Fruit fly (Drosophila melanogaster): ENCODE measurements around the gene Pfdn6.
A peak's percentile ranks its signal among the peaks of the same experiment; 100 is the strongest.

Pfdn6 gene

DNA sequence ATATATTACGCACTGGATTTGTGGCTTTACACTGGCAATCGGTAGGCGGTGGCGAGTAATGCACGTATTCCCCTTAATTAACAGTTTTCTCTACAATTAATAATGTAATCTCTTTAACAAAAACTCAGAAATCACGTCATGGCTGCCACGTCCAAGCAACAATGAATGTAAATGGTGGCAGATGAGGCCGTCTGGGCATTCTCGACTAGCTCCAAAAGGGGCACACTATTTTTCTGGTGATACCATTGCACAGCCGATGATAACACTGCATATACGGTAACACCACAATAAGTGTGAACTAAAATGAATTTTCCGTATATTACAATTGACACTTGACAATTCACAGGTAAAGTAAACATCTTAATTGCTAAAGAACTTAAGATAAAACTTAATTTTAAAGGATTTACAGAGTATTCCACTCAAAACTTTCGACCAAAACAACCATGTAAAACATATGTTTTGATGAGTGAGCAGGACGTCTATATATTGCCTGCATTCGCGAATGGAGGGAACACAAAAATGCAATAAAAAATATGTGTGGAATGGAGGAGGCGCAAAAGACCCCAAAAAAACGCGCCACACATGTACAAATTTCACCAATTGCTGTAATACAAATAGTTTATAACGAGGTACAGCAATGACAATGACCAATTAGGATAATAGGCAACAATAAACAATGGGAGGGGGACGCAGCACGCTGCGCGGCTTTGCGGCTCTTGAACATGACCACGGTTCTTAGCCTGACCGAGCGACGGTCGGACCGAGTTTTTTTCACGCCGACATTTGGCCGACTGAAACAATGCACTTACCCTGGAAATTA, 14.0 kb upstream of the Pfdn6 start (continued):
- TF ChIP-seq lov (optimal IDR thresholded peaks at IDR 0.05) (no peak), lov (GFP tag; IDR thresholded peaks at IDR 0.05) (no peak), CG7745 (tag; optimal IDR thresholded peaks at IDR 0.05) (no peak), gsb-n (tag; optimal IDR thresholded peaks at IDR 0.05) (no peak), CG2129 (GFP tag; IDR thresholded peaks at IDR 0.05; ENCODE audit: partially characterized antibody) (no peak), nom (GFP tag; optimal IDR thresholded peaks at IDR 0.05) (no peak), CG10565 (GFP tag; optimal IDR thresholded peaks at IDR 0.05) (no peak), dysf (GFP tag; IDR thresholded peaks at IDR 0.05) (no peak), Max (GFP tag; optimal IDR thresholded peaks at IDR 0.05) (no peak), ap (GFP tag; IDR thresholded peaks at IDR 0.05) (no peak), gem (tag; optimal IDR thresholded peaks at IDR 0.05) (no peak), Hey (tag; optimal IDR thresholded peaks at IDR 0.05) (no peak), Hmr (GFP tag; optimal IDR thresholded peaks at IDR 0.05) (peak; percentile 54), CG9437 (GFP tag; optimal IDR thresholded peaks at IDR 0.05) (no peak), CG14441 (GFP tag; IDR thresholded peaks at IDR 0.05) (no peak), CG3726 (GFP tag; IDR thresholded peaks at IDR 0.05) (no peak), Dll (GFP tag; IDR thresholded peaks at IDR 0.05; ENCODE audit: partially characterized antibody) (no peak), tna (GFP tag; IDR thresholded peaks at IDR 0.05; ENCODE audit: partially characterized antibody) (no peak), CG11456 (GFP tag; IDR thresholded peaks at IDR 0.05) (no peak), sisA (GFP tag; IDR thresholded peaks at IDR 0.05) (no peak), toy (GFP tag; IDR thresholded peaks at IDR 0.05) (no peak), Ptx1 (GFP tag; IDR thresholded peaks at IDR 0.05) (no peak), mirr (GFP tag; optimal IDR thresholded peaks at IDR 0.05) (peak; percentile 63), Jarid2 (GFP tag; optimal IDR thresholded peaks at IDR 0.05) (no peak), CG9215 (GFP tag; IDR thresholded peaks at IDR 0.05) (no peak), fru (optimal IDR thresholded peaks at IDR 0.05) (no peak), BEAF-32 (GFP tag; optimal IDR thresholded peaks at IDR 0.05) (peak; percentile 54), CG11085 (GFP tag; IDR thresholded peaks at IDR 0.05) (no peak), gt (GFP tag; IDR thresholded peaks at IDR 0.05) (no peak), NfI (GFP tag; optimal IDR thresholded peaks at IDR 0.05) (peak; percentile 36), Bdp1 (GFP tag; optimal IDR thresholded peaks at IDR 0.05) (no peak), CG10462 (GFP tag; optimal IDR thresholded peaks at IDR 0.05) (no peak), shn (GFP tag; optimal IDR thresholded peaks at IDR 0.05) (no peak), Antp (GFP tag; optimal IDR thresholded peaks at IDR 0.05) (no peak), sc (optimal IDR thresholded peaks at IDR 0.05) (no peak), sc (GFP tag; optimal IDR thresholded peaks at IDR 0.05) (no peak), ham (GFP tag; IDR thresholded peaks at IDR 0.05) (no peak), CG31365 (tag; optimal IDR thresholded peaks at IDR 0.05) (no peak), CG6272 (GFP tag; IDR thresholded peaks at IDR 0.05) (no peak), so (GFP tag; IDR thresholded peaks at IDR 0.05) (no peak), CG6791 (GFP tag; IDR thresholded peaks at IDR 0.05; ENCODE audit: partially characterized antibody) (no peak), scrt (GFP tag; optimal IDR thresholded peaks at IDR 0.05) (no peak), CG33557 (GFP tag; optimal IDR thresholded peaks at IDR 0.05) (no peak), bowl (GFP tag; IDR thresholded peaks at IDR 0.05) (no peak), CG12104 (GFP tag; optimal IDR thresholded peaks at IDR 0.05) (no peak), onecut (GFP tag; IDR thresholded peaks at IDR 0.05) (no peak), Tbp (GFP tag; optimal IDR thresholded peaks at IDR 0.05) (no peak), HLH3B (GFP tag; IDR thresholded peaks at IDR 0.05) (no peak), D19A (tag; optimal IDR thresholded peaks at IDR 0.05) (peak; percentile 9), CG12744 (GFP tag; optimal IDR thresholded peaks at IDR 0.05) (no peak), Fer1 (GFP tag; optimal IDR thresholded peaks at IDR 0.05) (no peak)

Measured in whole organism, embryonic.